Worm (Caenorhabditis elegans) whole organism, early embryonic: ENCODE data around the gene srd-58.

Experiments used
- B0310.2 ChIP-seq: sonication (generic microtip); optimal IDR thresholded peaks from 2 replicates; lab custom pipeline; 2016; ENCODE audit warnings: mild to moderate bottlenecking, missing genetic modification characterization, missing compliant biosample characterization
- F13C5.2 ChIP-seq: sonication (generic microtip); optimal IDR thresholded peaks from 2 replicates; lab custom pipeline; 2017; ENCODE audit warnings: mild to moderate bottlenecking, missing genetic modification characterization, inconsistent platforms, missing compliant biosample characterization
- aly-1 ChIP-seq: sonication (generic microtip); optimal IDR thresholded peaks from 2 replicates; lab custom pipeline; 2016; ENCODE audit warnings: missing genetic modification characterization, missing compliant biosample characterization
- ama-1 ChIP-seq: fragments of 150-350 bp; optimal IDR thresholded peaks from 2 replicates; lab custom pipeline; 2014
- ceh-13 ChIP-seq: fragments of 200-800 bp; sonication (Bioruptor generic); optimal IDR thresholded peaks from 2 replicates; lab custom pipeline; 2018; ENCODE audit warnings: mild to moderate bottlenecking, missing genetic modification characterization, missing compliant biosample characterization
- ceh-36 ChIP-seq: sonication (generic microtip); optimal IDR thresholded peaks from 2 replicates; lab custom pipeline; 2016; ENCODE audit warnings: missing genetic modification characterization, inconsistent platforms, missing compliant biosample characterization
- ets-7 ChIP-seq: sonication (generic microtip); optimal IDR thresholded peaks from 2 replicates; lab custom pipeline; 2016; ENCODE audit warnings: missing genotype, missing genetic modification characterization, missing compliant biosample characterization
- flt-1 ChIP-seq: fragments of 200-800 bp; sonication (Bioruptor generic); IDR thresholded peaks from 2 replicates; pipeline ENCODE4 v1.3.6; 2022; ENCODE audit warnings: missing genetic modification characterization, missing compliant biosample characterization
- hmbx-1 ChIP-seq: sonication (generic microtip); optimal IDR thresholded peaks from 2 replicates; lab custom pipeline; 2016; ENCODE audit warnings: mild to moderate bottlenecking, missing genetic modification characterization, missing compliant biosample characterization
- hmg-4 ChIP-seq: fragments of 200-800 bp; sonication (Bioruptor generic); optimal IDR thresholded peaks from 2 replicates; lab custom pipeline; 2018; ENCODE audit warnings: mild to moderate bottlenecking, missing genetic modification characterization, missing compliant biosample characterization
- hnd-1 ChIP-seq: sonication (generic microtip); optimal IDR thresholded peaks from 2 replicates; lab custom pipeline; 2016; ENCODE audit warnings: missing genetic modification characterization, missing compliant biosample characterization
- pes-1 ChIP-seq: fragments of 200-800 bp; sonication (Bioruptor generic); IDR thresholded peaks from 2 replicates; pipeline ENCODE4 v1.3.6; 2022; ENCODE audit warnings: missing genetic modification reagents, missing genetic modification characterization, missing compliant biosample characterization
- scrt-1 ChIP-seq: fragments of 200-800 bp; sonication (Bioruptor generic); IDR thresholded peaks from 2 replicates; pipeline ENCODE4 v1.3.6; 2022; ENCODE audit warnings: missing genetic modification characterization, missing compliant biosample characterization
- sea-1 ChIP-seq: fragments of 200-800 bp; sonication (Bioruptor generic); conservative IDR thresholded peaks from 2 replicates; pipeline ENCODE4 v1.3.6; 2022; ENCODE audit warnings: missing genetic modification characterization, missing compliant biosample characterization
- tbx-11 ChIP-seq: fragments of 200-800 bp; sonication (Bioruptor generic); IDR thresholded peaks from 2 replicates; pipeline ENCODE4 v1.3.6; 2022; ENCODE audit warnings: missing genetic modification characterization, missing compliant biosample characterization
- tbx-37 ChIP-seq: fragments of 200-800 bp; sonication (Bioruptor generic); conservative IDR thresholded peaks from 2 replicates; pipeline ENCODE4 v1.3.6; 2022; ENCODE audit warnings: missing genetic modification reagents, missing genetic modification characterization, missing compliant biosample characterization
- tra-4 ChIP-seq: sonication (generic microtip); optimal IDR thresholded peaks from 2 replicates; lab custom pipeline; 2017; ENCODE audit warnings: missing genetic modification characterization, missing compliant biosample characterization

srd-58 gene

ce11 chrII:7174843-7175242, 30.0 kb downstream of the srd-58 start, which contains the start of gene glc-4:
TSS of gene glc-4 (minus strand) at chrII:7174943.
- no peak for TF ChIP-seq scrt-1 (GFP tag; lab: Robert Waterston, UW)
- no peak for TF ChIP-seq tbx-37 (GFP tag; lab: Robert Waterston, UW)
- no peak for TF ChIP-seq ceh-13 (GFP tag; lab: Kevin White, UChicago)
- TF ChIP-seq F13C5.2 = no peak
- no peak for TF ChIP-seq sea-1 (GFP tag; lab: Robert Waterston, UW)
- no peak for TF ChIP-seq ets-7 (tag; lab: Kevin White, UChicago)
- no peak for TF ChIP-seq hmg-4 (GFP tag; lab: Kevin White, UChicago)
- no peak for TF ChIP-seq hmbx-1
- no peak for TF ChIP-seq ceh-36 (tag; lab: Kevin White, UChicago)
- no peak for TF ChIP-seq B0310.2 (tag; lab: Kevin White, UChicago)
- no peak for TF ChIP-seq flt-1 (GFP tag; lab: Robert Waterston, UW)
- TF ChIP-seq aly-1 (tag; lab: Kevin White, UChicago) = no peak
- TF ChIP-seq ama-1 (lab: Kevin White, UChicago) = no peak
- TF ChIP-seq pes-1 (GFP tag; lab: Robert Waterston, UW) = no peak
- TF ChIP-seq tbx-11 (GFP tag; lab: Robert Waterston, UW) = no peak
- no peak for TF ChIP-seq tra-4 (tag; lab: Kevin White, UChicago)
- no peak for TF ChIP-seq hnd-1 (tag; lab: Kevin White, UChicago)

- no peak for TF ChIP-seq hnd-1 (tag; lab: Kevin White, UChicago)
- no peak for TF ChIP-seq ceh-36 (tag; lab: Kevin White, UChicago)
- TF ChIP-seq scrt-1 (GFP tag; lab: Robert Waterston, UW) = no peak
- no peak for TF ChIP-seq sea-1 (GFP tag; lab: Robert Waterston, UW)
- no peak for TF ChIP-seq ceh-13 (GFP tag; lab: Kevin White, UChicago)
- TF ChIP-seq tbx-11 (GFP tag; lab: Robert Waterston, UW) = no peak
- no peak for TF ChIP-seq aly-1 (tag; lab: Kevin White, UChicago)
- no peak for TF ChIP-seq B0310.2 (tag; lab: Kevin White, UChicago)
- TF ChIP-seq hmbx-1 = no peak
- no peak for TF ChIP-seq ets-7 (tag; lab: Kevin White, UChicago)
- no peak for TF ChIP-seq ama-1 (lab: Kevin White, UChicago)
- TF ChIP-seq F13C5.2 = no peak
- TF ChIP-seq hmg-4 (GFP tag; lab: Kevin White, UChicago) = no peak
Measured at ce11 chrII:7171305-7171998, 33.4 kb downstream of the srd-58 start, which contains the start of gene dyf-13. TSS of gene dyf-13 (minus strand) at chrII:7171355.

- TF ChIP-seq flt-1 (GFP tag; lab: Robert Waterston, UW) = no peak
Measured at ce11 chrII:7168712-7169111, 36.1 kb downstream of the srd-58 start, which contains the start of gene col-36. TSS of gene col-36 (minus strand) at chrII:7168812.

ce11 chrII:7166768-7167167, 38.1 kb downstream of the srd-58 start:
- TF ChIP-seq hnd-1 (tag; lab: Kevin White, UChicago) (no peak), tbx-11 (GFP tag; lab: Robert Waterston, UW) (no peak), ets-7 (tag; lab: Kevin White, UChicago) (no peak), flt-1 (GFP tag; lab: Robert Waterston, UW) (no peak), aly-1 (tag; lab: Kevin White, UChicago) (no peak), ama-1 (lab: Kevin White, UChicago) (no peak), ceh-36 (tag; lab: Kevin White, UChicago) (no peak)

- TF ChIP-seq hnd-1 (tag; lab: Kevin White, UChicago) (no peak), tbx-37 (GFP tag; lab: Robert Waterston, UW) (no peak), scrt-1 (GFP tag; lab: Robert Waterston, UW) (no peak), aly-1 (tag; lab: Kevin White, UChicago) (no peak), sea-1 (GFP tag; lab: Robert Waterston, UW) (no peak), ama-1 (lab: Kevin White, UChicago) (no peak), F13C5.2 (no peak), tbx-11 (GFP tag; lab: Robert Waterston, UW) (no peak), flt-1 (GFP tag; lab: Robert Waterston, UW) (no peak), ets-7 (tag; lab: Kevin White, UChicago) (no peak), ceh-13 (GFP tag; lab: Kevin White, UChicago) (no peak), hmg-4 (GFP tag; lab: Kevin White, UChicago) (no peak), tra-4 (tag; lab: Kevin White, UChicago) (no peak), B0310.2 (tag; lab: Kevin White, UChicago) (no peak)
Measured at ce11 chrII:7165749-7166148, 39.1 kb downstream of the srd-58 start, which contains the start of gene mfsd-13.2. TSS of gene mfsd-13.2 (minus strand) at chrII:7165849.

- TF ChIP-seq ceh-13 (GFP tag; lab: Kevin White, UChicago) (no peak), sea-1 (GFP tag; lab: Robert Waterston, UW) (no peak), F13C5.2 (no peak)
Measured at ce11 chrII:7161512-7161911, 43.3 kb downstream of the srd-58 start, which contains the start of gene C27H5.12. TSS of gene C27H5.12 (minus strand) at chrII:7161612.

- TF ChIP-seq aly-1 (tag; lab: Kevin White, UChicago) (no peak), scrt-1 (GFP tag; lab: Robert Waterston, UW) (no peak), B0310.2 (tag; lab: Kevin White, UChicago) (no peak), ets-7 (tag; lab: Kevin White, UChicago) (no peak)
Measured at ce11 chrII:7157415-7157814, 47.4 kb downstream of the srd-58 start.
